Worm (Caenorhabditis elegans): ENCODE results near the gene phat-3.

phat-3 gene

DNA sequence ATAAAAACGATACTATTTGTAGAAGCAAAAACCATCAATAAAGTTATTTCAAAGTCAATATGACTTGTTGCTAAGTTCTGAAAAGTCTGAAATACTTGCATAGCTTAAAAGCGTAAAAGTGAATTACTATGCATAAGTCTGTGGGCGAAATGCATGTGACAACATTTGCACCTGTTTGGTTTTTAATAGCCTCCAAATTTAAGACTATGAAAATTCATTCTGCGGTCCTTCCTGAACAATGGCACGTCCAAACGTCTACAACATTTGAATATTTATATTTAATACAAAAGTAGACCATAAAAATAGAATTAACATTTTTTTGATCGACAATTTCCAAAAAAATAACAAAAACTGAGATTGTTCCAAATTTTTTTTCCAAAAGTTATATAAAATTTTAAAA is 22.0 kb upstream of the phat-3 start, which contains the start of gene K09D9.14:
Gene K09D9.14 (minus strand): TSS at position 101 of the 400 bp plus-strand sequence.
- TF ChIP-seq ref-1 (GFP tag; conservative IDR thresholded peaks at IDR 0.05) (no peak), med-1 (GFP tag; optimal IDR thresholded peaks at IDR 0.05; ENCODE audit: insufficient read depth) (no peak), cog-1 (tag; optimal IDR thresholded peaks at IDR 0.05) (no peak), tab-1 (GFP tag; IDR thresholded peaks at IDR 0.05) (no peak), flt-1 (GFP tag; IDR thresholded peaks at IDR 0.05) (no peak), ztf-29 (GFP tag; IDR thresholded peaks at IDR 0.05) (no peak), T22C8.4 (GFP tag; IDR thresholded peaks at IDR 0.05) (no peak), klf-2 (GFP tag; conservative IDR thresholded peaks at IDR 0.05) (no peak), ztf-23 (GFP tag; IDR thresholded peaks at IDR 0.05) (no peak)

DNA sequence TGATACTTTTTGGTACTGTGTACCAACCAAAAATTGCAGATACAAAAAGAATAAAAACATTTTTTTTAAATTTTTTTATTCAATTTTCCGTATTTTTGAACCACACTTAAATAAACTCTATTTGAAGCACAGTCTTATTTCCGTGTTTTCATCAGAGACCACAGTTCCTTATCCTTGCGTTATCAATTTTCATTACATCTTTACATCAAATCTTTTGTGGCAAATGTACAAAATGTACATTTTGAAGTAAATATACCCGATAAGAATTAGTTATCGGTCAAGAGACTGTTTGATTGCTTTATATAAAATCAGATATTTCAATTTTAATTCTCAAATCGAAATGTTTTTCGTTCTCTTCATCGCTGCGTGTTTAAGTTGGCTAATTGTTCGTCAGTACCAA is 21.4 kb upstream of the phat-3 start, which contains the start of gene cyp-35A3:
Gene cyp-35A3 (plus strand): TSS at position 301 of the 400 bp plus-strand sequence.
- TF ChIP-seq med-1 (GFP tag; optimal IDR thresholded peaks at IDR 0.05; ENCODE audit: insufficient read depth) = no peak
- TF ChIP-seq cog-1 (tag; optimal IDR thresholded peaks at IDR 0.05) = no peak
- no peak for TF ChIP-seq klf-2 (GFP tag; conservative IDR thresholded peaks at IDR 0.05)
- TF ChIP-seq flt-1 (GFP tag; IDR thresholded peaks at IDR 0.05) = no peak
- no peak for TF ChIP-seq ztf-23 (GFP tag; IDR thresholded peaks at IDR 0.05)
- no peak for TF ChIP-seq ztf-29 (GFP tag; IDR thresholded peaks at IDR 0.05)
- TF ChIP-seq T22C8.4 (GFP tag; IDR thresholded peaks at IDR 0.05) = no peak
- no peak for TF ChIP-seq ref-1 (GFP tag; conservative IDR thresholded peaks at IDR 0.05)
- TF ChIP-seq tab-1 (GFP tag; IDR thresholded peaks at IDR 0.05) = no peak

DNA sequence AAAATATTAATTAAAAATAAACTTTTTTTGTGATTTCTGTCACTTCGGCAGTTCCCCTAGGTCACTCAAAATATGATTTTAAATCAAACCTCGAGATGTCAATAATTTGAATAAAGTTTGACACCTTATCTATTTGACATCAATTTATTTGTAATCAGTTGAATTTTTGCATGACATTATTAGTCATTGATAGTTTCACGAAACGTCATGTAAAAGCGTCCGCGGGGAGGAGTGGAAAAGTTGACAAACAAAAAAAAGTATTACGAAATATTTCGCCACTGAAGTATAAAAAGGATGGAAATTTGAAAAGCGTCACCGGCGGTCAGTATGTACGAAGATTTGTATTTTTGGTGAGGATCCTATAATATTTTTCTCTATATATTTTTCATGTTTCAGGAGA is 19.0 kb upstream of the phat-3 start, which contains the start of gene K09D9.1:
Gene K09D9.1 (plus strand): TSS at position 271 of the 400 bp plus-strand sequence.
- TF ChIP-seq tab-1 (GFP tag; IDR thresholded peaks at IDR 0.05) (no peak), med-1 (GFP tag; optimal IDR thresholded peaks at IDR 0.05; ENCODE audit: insufficient read depth) (no peak), ref-1 (GFP tag; conservative IDR thresholded peaks at IDR 0.05) (no peak), klf-2 (GFP tag; conservative IDR thresholded peaks at IDR 0.05) (no peak), T22C8.4 (GFP tag; IDR thresholded peaks at IDR 0.05) (no peak), ztf-23 (GFP tag; IDR thresholded peaks at IDR 0.05) (no peak), cog-1 (tag; optimal IDR thresholded peaks at IDR 0.05) (no peak), flt-1 (GFP tag; IDR thresholded peaks at IDR 0.05) (no peak), ztf-29 (GFP tag; IDR thresholded peaks at IDR 0.05) (no peak)

DNA sequence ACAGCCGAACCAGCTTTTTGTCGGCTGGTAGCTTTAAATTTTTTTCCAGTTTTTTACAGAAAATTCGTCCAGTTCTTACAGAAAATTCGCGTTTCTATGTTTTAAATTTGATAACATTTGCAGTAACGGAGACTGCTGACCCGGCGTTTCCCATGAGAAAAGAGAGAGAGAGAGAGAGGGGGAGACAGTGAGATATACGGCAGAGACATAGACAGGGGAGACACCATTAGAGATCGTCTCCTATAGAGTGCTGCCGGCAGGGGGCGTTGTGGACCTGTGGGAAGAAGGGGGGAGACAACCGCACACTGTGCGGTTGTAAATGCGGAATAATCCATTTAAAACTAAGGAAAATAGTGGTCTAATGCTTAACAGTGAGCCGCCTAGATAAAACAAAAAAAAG is 14.1 kb upstream of the phat-3 start:
- TF ChIP-seq tab-1 (GFP tag; IDR thresholded peaks at IDR 0.05) = no peak
- TF ChIP-seq ztf-23 (GFP tag; IDR thresholded peaks at IDR 0.05) = no peak
- 0 out of 2 replicates have a peak, but pooled peaks have one; percentile 4 for TF ChIP-seq ref-1 (GFP tag; conservative IDR thresholded peaks at IDR 0.05)
- peak; percentile 16 for TF ChIP-seq med-1 (GFP tag; optimal IDR thresholded peaks at IDR 0.05; ENCODE audit: insufficient read depth)
- TF ChIP-seq klf-2 (GFP tag; conservative IDR thresholded peaks at IDR 0.05) = 0 out of 2 replicates have a peak, but pooled peaks have one; percentile 48
- no peak for TF ChIP-seq ztf-29 (GFP tag; IDR thresholded peaks at IDR 0.05)

DNA sequence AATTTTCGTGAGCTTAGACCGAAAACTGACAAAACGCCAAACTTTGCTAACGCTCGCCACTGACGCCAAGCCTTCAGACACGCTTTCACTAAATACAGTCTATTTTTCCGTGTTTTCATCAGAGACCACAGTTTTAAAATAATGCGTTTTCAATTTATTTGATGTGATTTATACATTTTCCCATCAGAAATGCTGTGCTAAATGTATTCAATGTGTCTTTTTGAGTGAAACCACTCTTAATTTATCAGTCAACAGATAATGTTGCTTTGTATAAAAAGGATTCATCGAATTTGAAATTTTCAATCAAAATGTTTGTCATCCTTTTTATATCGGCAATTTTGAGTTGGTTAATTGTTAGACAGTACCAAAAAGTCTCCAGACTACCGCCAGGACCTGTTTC is 12.4 kb upstream of the phat-3 start, which contains the start of gene cyp-35A4:
Gene cyp-35A4 (plus strand): TSS at position 301 of the 400 bp plus-strand sequence.
- TF ChIP-seq ztf-29 (GFP tag; IDR thresholded peaks at IDR 0.05) = no peak
- no peak for TF ChIP-seq tab-1 (GFP tag; IDR thresholded peaks at IDR 0.05)
- TF ChIP-seq med-1 (GFP tag; optimal IDR thresholded peaks at IDR 0.05; ENCODE audit: insufficient read depth) = no peak
- TF ChIP-seq ztf-23 (GFP tag; IDR thresholded peaks at IDR 0.05) = no peak
- no peak for TF ChIP-seq klf-2 (GFP tag; conservative IDR thresholded peaks at IDR 0.05)
- TF ChIP-seq cog-1 (tag; optimal IDR thresholded peaks at IDR 0.05) = no peak
- TF ChIP-seq ref-1 (GFP tag; conservative IDR thresholded peaks at IDR 0.05) = no peak
- TF ChIP-seq flt-1 (GFP tag; IDR thresholded peaks at IDR 0.05) = no peak
- no peak for TF ChIP-seq T22C8.4 (GFP tag; IDR thresholded peaks at IDR 0.05)

DNA sequence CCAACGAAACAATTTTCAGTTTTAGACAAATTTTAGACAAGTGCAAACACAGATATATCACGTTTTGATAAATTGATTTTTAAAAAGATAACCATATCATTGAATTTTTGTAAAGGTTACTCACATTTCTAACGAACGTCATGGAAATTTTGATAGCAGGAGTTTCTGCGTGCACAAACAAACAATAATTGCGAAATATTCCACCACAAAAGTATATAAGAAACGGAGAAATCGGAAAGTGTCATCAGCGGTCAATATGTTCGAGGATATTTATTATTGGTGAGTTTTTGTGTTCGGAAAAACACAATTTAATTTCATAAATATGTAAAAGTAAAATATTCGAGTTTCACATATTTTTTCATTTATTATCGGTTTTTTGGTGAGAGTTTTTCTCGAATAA is 9.4 kb upstream of the phat-3 start, which contains the start of gene C49G7.7:
Gene C49G7.7 (plus strand): TSS at position 174 of the 400 bp plus-strand sequence.
- no peak for TF ChIP-seq med-1 (GFP tag; optimal IDR thresholded peaks at IDR 0.05; ENCODE audit: insufficient read depth)
- no peak for TF ChIP-seq klf-2 (GFP tag; conservative IDR thresholded peaks at IDR 0.05)
- no peak for TF ChIP-seq ref-1 (GFP tag; conservative IDR thresholded peaks at IDR 0.05)
- no peak for TF ChIP-seq flt-1 (GFP tag; IDR thresholded peaks at IDR 0.05)
- TF ChIP-seq ztf-29 (GFP tag; IDR thresholded peaks at IDR 0.05) = no peak

DNA sequence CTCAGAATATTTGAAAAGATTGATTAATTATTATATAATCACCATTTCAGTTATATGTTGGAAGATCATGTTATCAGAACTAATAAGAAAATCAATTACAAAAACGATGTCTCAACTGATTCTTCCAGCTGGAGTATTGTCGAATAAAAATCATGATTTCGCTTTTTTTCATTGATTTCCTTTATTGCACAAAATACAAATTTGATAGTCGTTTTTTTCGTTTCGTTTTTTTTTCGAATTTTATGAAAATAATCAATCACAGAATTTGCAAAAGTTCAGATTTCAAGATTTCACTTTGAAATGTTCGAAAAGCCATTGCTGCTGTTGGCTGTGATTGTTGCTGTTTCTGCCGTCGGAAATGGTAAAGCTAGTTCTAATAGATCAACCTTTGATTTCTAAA is 7.9 kb upstream of the phat-3 start, which contains the start of gene C49G7.13:
Gene C49G7.13 (plus strand): TSS at position 301 of the 400 bp plus-strand sequence.
- TF ChIP-seq cog-1 (tag; optimal IDR thresholded peaks at IDR 0.05) (no peak), flt-1 (GFP tag; IDR thresholded peaks at IDR 0.05) (no peak), tab-1 (GFP tag; IDR thresholded peaks at IDR 0.05) (no peak), ref-1 (GFP tag; conservative IDR thresholded peaks at IDR 0.05) (no peak), T22C8.4 (GFP tag; IDR thresholded peaks at IDR 0.05) (no peak), ztf-29 (GFP tag; IDR thresholded peaks at IDR 0.05) (no peak), ztf-23 (GFP tag; IDR thresholded peaks at IDR 0.05) (no peak), med-1 (GFP tag; optimal IDR thresholded peaks at IDR 0.05; ENCODE audit: insufficient read depth) (no peak), klf-2 (GFP tag; conservative IDR thresholded peaks at IDR 0.05) (no peak)

DNA sequence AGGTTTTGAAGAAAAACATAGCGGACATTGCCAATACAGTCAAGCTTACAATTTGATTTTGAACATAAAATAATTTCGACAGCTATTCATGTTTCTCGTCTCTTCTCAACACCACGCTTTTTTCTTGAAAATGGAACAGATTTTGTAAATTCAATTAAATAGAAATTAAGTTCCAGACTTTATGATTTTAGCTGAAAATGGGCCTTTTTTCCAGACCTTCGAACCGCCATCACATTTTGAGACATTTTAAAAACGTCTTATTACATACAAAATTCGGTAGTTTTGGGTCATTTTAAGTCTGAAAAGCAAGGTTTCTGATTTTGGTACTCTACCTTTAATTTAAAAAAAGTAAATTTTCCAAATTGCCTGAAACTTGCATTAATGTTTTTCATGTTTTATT is 5.6 kb upstream of the phat-3 start, which contains the start of gene C49G7.12:
Gene C49G7.12 (plus strand): TSS at position 301 of the 400 bp plus-strand sequence.
- no peak for TF ChIP-seq med-1 (GFP tag; optimal IDR thresholded peaks at IDR 0.05; ENCODE audit: insufficient read depth)
- TF ChIP-seq ref-1 (GFP tag; conservative IDR thresholded peaks at IDR 0.05) = no peak
- no peak for TF ChIP-seq T22C8.4 (GFP tag; IDR thresholded peaks at IDR 0.05)
- no peak for TF ChIP-seq flt-1 (GFP tag; IDR thresholded peaks at IDR 0.05)
- TF ChIP-seq klf-2 (GFP tag; conservative IDR thresholded peaks at IDR 0.05) = no peak

DNA sequence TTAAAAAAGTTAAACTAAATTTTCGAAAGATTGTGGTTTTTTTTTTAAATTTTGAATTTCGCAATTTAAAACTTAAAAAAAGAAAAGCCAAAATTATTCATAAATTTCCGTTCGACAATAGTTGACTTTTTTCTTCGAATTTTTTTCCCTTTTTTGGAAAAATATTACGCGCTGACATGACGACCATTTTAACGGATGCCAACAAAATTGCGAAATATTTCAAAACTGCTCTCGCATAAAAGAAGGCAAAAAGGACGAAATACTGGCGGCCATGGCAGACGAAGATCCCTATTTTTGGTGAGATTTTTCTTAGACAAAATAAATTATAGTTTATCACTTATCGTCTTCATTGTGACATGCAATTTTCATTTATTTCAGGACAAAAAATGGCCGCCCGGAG is 5.2 kb upstream of the phat-3 start:
- TF ChIP-seq flt-1 (GFP tag; IDR thresholded peaks at IDR 0.05) (no peak), ztf-23 (GFP tag; IDR thresholded peaks at IDR 0.05) (no peak), ref-1 (GFP tag; conservative IDR thresholded peaks at IDR 0.05) (no peak), med-1 (GFP tag; optimal IDR thresholded peaks at IDR 0.05; ENCODE audit: insufficient read depth) (no peak), klf-2 (GFP tag; conservative IDR thresholded peaks at IDR 0.05) (no peak), T22C8.4 (GFP tag; IDR thresholded peaks at IDR 0.05) (no peak), tab-1 (GFP tag; IDR thresholded peaks at IDR 0.05) (no peak), cog-1 (tag; optimal IDR thresholded peaks at IDR 0.05) (no peak), ztf-29 (GFP tag; IDR thresholded peaks at IDR 0.05) (no peak)
